Fruit fly (Drosophila melanogaster): ENCODE results near the gene Pss.

dm6 chr3L:20526143-20526195 is at the start of gene Pss:
- TF ChIP-seq CG10348 (GFP tag; IDR thresholded peaks at IDR 0.05), result no peak
- TF ChIP-seq Ets98B (GFP tag; IDR thresholded peaks at IDR 0.05), result no peak
- no peak for TF ChIP-seq CG32121 (GFP tag; IDR thresholded peaks at IDR 0.05)
- no peak for TF ChIP-seq CG8159 (tag; optimal IDR thresholded peaks at IDR 0.05)
- no peak for TF ChIP-seq fd96Ca (GFP tag; IDR thresholded peaks at IDR 0.05)
- TF ChIP-seq CG14655 (GFP tag; optimal IDR thresholded peaks at IDR 0.05), result no peak
- TF ChIP-seq CG15710 (tag; optimal IDR thresholded peaks at IDR 0.05), result no peak
- no peak for TF ChIP-seq CG34367 (tag; optimal IDR thresholded peaks at IDR 0.05)
- TF ChIP-seq EcR (GFP tag; optimal IDR thresholded peaks at IDR 0.05), result no peak
- no peak for TF ChIP-seq gl (tag; optimal IDR thresholded peaks at IDR 0.05)
